Fruit fly (Drosophila melanogaster) whole organism, embryonic: ENCODE data around the gene Efhc1.1.
A peak's percentile ranks its signal among the peaks of the same experiment; 100 is the strongest.

Experiments used
- BtbVII ChIP-seq: fragments of 200-800 bp; sonication (Bioruptor generic); optimal IDR thresholded peaks from 3 replicates; lab custom pipeline; 2017; ENCODE audit warnings: missing biosample characterization, mild to moderate bottlenecking, missing genetic modification characterization
- CG11093 ChIP-seq: fragments of 200-800 bp; sonication (Bioruptor generic); IDR thresholded peaks from 3 replicates; pipeline ENCODE4 v1.3.6; 2022; ENCODE audit warnings: missing biosample characterization, missing genetic modification characterization
- CG11398 ChIP-seq: fragments of 200-800 bp; sonication (Bioruptor generic); optimal IDR thresholded peaks from 2 replicates; lab custom pipeline; 2016; ENCODE audit warnings: missing biosample characterization, missing genetic modification characterization
- CG12236 ChIP-seq: fragments of 200-800 bp; sonication (Bioruptor generic); optimal IDR thresholded peaks from 2 replicates; lab custom pipeline; 2016; ENCODE audit warnings: missing biosample characterization, missing genetic modification characterization
- CG1529 ChIP-seq: fragments of 200-800 bp; sonication (Bioruptor generic); optimal IDR thresholded peaks from 3 replicates; lab custom pipeline; 2018; ENCODE audit warnings: missing biosample characterization, missing genetic modification characterization
- CG17568 ChIP-seq: fragments of 200-800 bp; sonication (Bioruptor generic); optimal IDR thresholded peaks from 2 replicates; lab custom pipeline; 2018; ENCODE audit warnings: missing biosample characterization, mild to moderate bottlenecking, missing genetic modification characterization, moderate library complexity
- CG30403 ChIP-seq: fragments of 200-800 bp; sonication (Bioruptor generic); optimal IDR thresholded peaks from 3 replicates; lab custom pipeline; 2016; ENCODE audit warnings: missing biosample characterization, missing genetic modification characterization
- CG6654 ChIP-seq: fragments of 200-800 bp; sonication (Bioruptor generic); optimal IDR thresholded peaks from 2 replicates; lab custom pipeline; 2017; ENCODE audit warnings: missing biosample characterization, mild to moderate bottlenecking, missing genetic modification characterization
- CG7839 ChIP-seq: fragments of 200-800 bp; sonication (Bioruptor generic); optimal IDR thresholded peaks from 3 replicates; lab custom pipeline; 2018; ENCODE audit warnings: missing biosample characterization, mild to moderate bottlenecking, missing genetic modification characterization, moderate library complexity
- CG8765 ChIP-seq: fragments of 200-800 bp; sonication (Bioruptor generic); IDR thresholded peaks from 2 replicates; pipeline ENCODE4 v1.3.6; 2022; ENCODE audit warnings: missing biosample characterization, missing genetic modification characterization
- CG9932 ChIP-seq: fragments of 200-800 bp; sonication (Bioruptor generic); IDR thresholded peaks from 2 replicates; pipeline ENCODE4 v1.3.6; 2022; ENCODE audit warnings: missing biosample characterization, missing genetic modification characterization
- Dip2 ChIP-seq: fragments of 200-800 bp; sonication (Bioruptor generic); IDR thresholded peaks from 2 replicates; pipeline ENCODE4 v1.3.6; 2022; ENCODE audit warnings: missing biosample characterization, missing genetic modification characterization
- Dip3 ChIP-seq: fragments of 200-800 bp; sonication (Bioruptor generic); optimal IDR thresholded peaks from 3 replicates; lab custom pipeline; 2016; ENCODE audit warnings: missing biosample characterization, missing genetic modification characterization
- Dll ChIP-seq: fragments of 200-800 bp; sonication (Bioruptor generic); IDR thresholded peaks from 4 replicates; pipeline ENCODE4 v1.3.6; 2022; ENCODE audit warnings: missing biosample characterization, missing genetic modification characterization; ENCODE audit not compliant: partially characterized antibody
- HLHmδ ChIP-seq: fragments of 200-800 bp; sonication (Bioruptor generic); optimal IDR thresholded peaks from 2 replicates; lab custom pipeline; 2018; ENCODE audit warnings: missing biosample characterization, mild to moderate bottlenecking, missing genetic modification characterization, moderate library complexity
- NC2α ChIP-seq: fragments of 200-800 bp; sonication (Bioruptor generic); optimal IDR thresholded peaks from 2 replicates; lab custom pipeline; 2016; ENCODE audit warnings: missing biosample characterization, missing genetic modification characterization
- Neu2 ChIP-seq: fragments of 200-800 bp; sonication (Bioruptor generic); optimal IDR thresholded peaks from 3 replicates; lab custom pipeline; 2016; ENCODE audit warnings: missing biosample characterization, missing genetic modification characterization, borderline replicate concordance
- Oli ChIP-seq: fragments of 200-800 bp; sonication (Bioruptor generic); optimal IDR thresholded peaks from 2 replicates; lab custom pipeline; 2018; ENCODE audit warnings: missing biosample characterization, mild to moderate bottlenecking, missing genetic modification characterization, moderate library complexity
- Six4 ChIP-seq: fragments of 200-800 bp; sonication (Bioruptor generic); optimal IDR thresholded peaks from 2 replicates; lab custom pipeline; 2016; ENCODE audit warnings: missing biosample characterization, missing genetic modification characterization
- Sox102F ChIP-seq: fragments of 200-800 bp; sonication (Bioruptor generic); optimal IDR thresholded peaks from 2 replicates; lab custom pipeline; 2018; ENCODE audit warnings: missing biosample characterization, mild to moderate bottlenecking, missing genetic modification characterization, moderate library complexity
- Spps ChIP-seq: fragments of 200-800 bp; sonication (Bioruptor generic); optimal IDR thresholded peaks from 2 replicates; lab custom pipeline; 2018; ENCODE audit warnings: missing biosample characterization, mild to moderate bottlenecking, missing genetic modification characterization
- TFAM ChIP-seq: fragments of 200-800 bp; sonication (Bioruptor generic); optimal IDR thresholded peaks from 2 replicates; lab custom pipeline; 2017; ENCODE audit warnings: missing biosample characterization, missing genetic modification characterization, inconsistent platforms
- Trl ChIP-seq, 3 experiments: fragments of >200 bp in 2 of 3; fragments of 200-800 bp in 1 of 3; sonication (Bioruptor generic) in 1 of 3; optimal IDR thresholded peaks; 2 replicates in 1 of 3; 3 replicates in 2 of 3; lab custom pipeline; 2016 to 2017; ENCODE audit warnings: missing biosample characterization in 1 of 3, missing genetic modification characterization in 1 of 3
- Usf ChIP-seq: fragments of 200-800 bp; sonication (Bioruptor generic); optimal IDR thresholded peaks from 2 replicates; lab custom pipeline; 2017; ENCODE audit warnings: missing genotype, missing biosample characterization, missing genetic modification characterization
- Vsx1 ChIP-seq: fragments of 200-800 bp; sonication (Bioruptor generic); optimal IDR thresholded peaks from 2 replicates; lab custom pipeline; 2017; ENCODE audit warnings: missing biosample characterization, mild to moderate bottlenecking, missing genetic modification characterization, missing genetic modification reagents
- br ChIP-seq: fragments of >200 bp; optimal IDR thresholded peaks from 2 replicates; lab custom pipeline; 2017
- crc ChIP-seq: fragments of 200-800 bp; sonication (Bioruptor generic); optimal IDR thresholded peaks from 2 replicates; lab custom pipeline; 2016; ENCODE audit warnings: missing biosample characterization, missing genetic modification characterization
- dan ChIP-seq: fragments of 200-800 bp; sonication (Bioruptor generic); IDR thresholded peaks from 2 replicates; pipeline ENCODE4 v1.3.6; 2022; ENCODE audit warnings: missing biosample characterization, missing genetic modification characterization
- dm ChIP-seq: fragments of 200-800 bp; sonication (Bioruptor generic); optimal IDR thresholded peaks from 3 replicates; lab custom pipeline; 2016; ENCODE audit warnings: missing biosample characterization, missing genetic modification characterization
- dpn ChIP-seq, 2 experiments: fragments of 200-800 bp; sonication (Bioruptor generic); optimal IDR thresholded peaks; 3 replicates each; lab custom pipeline; 2016; ENCODE audit warnings: missing biosample characterization in 2 of 2, missing genetic modification characterization in 2 of 2
- dysf ChIP-seq: fragments of 200-800 bp; sonication (Bioruptor generic); IDR thresholded peaks from 3 replicates; pipeline ENCODE4 v1.3.6; 2022; ENCODE audit warnings: missing biosample characterization, missing genetic modification characterization
- fd102C ChIP-seq: fragments of 200-800 bp; sonication (Bioruptor generic); optimal IDR thresholded peaks from 2 replicates; lab custom pipeline; 2018; ENCODE audit warnings: missing biosample characterization, mild to moderate bottlenecking, missing genetic modification characterization, moderate library complexity
- gfzf ChIP-seq: fragments of 200-800 bp; sonication (Bioruptor generic); optimal IDR thresholded peaks from 2 replicates; lab custom pipeline; 2016; ENCODE audit warnings: missing biosample characterization, mild to moderate bottlenecking, missing genetic modification characterization, moderate library complexity
- lmd ChIP-seq: fragments of 200-800 bp; sonication (Bioruptor generic); IDR thresholded peaks from 2 replicates; pipeline ENCODE4 v1.3.6; 2022; ENCODE audit warnings: missing biosample characterization, missing genetic modification characterization
- nerfin-1 ChIP-seq: fragments of 200-800 bp; sonication (Bioruptor generic); optimal IDR thresholded peaks from 3 replicates; lab custom pipeline; 2019; ENCODE audit warnings: missing biosample characterization, mild to moderate bottlenecking, missing genetic modification characterization, moderate library complexity
- nmo ChIP-seq: fragments of 200-800 bp; sonication (Bioruptor generic); optimal IDR thresholded peaks from 2 replicates; lab custom pipeline; 2018; ENCODE audit warnings: missing biosample characterization, mild to moderate bottlenecking, missing genetic modification characterization, moderate library complexity
- odd ChIP-seq: fragments of 200-800 bp; sonication (Bioruptor generic); optimal IDR thresholded peaks from 2 replicates; lab custom pipeline; 2017; ENCODE audit warnings: missing biosample characterization, mild to moderate bottlenecking, missing genetic modification characterization
- onecut ChIP-seq: fragments of 200-800 bp; sonication (Bioruptor generic); IDR thresholded peaks from 2 replicates; pipeline ENCODE4 v1.3.6; 2022; ENCODE audit warnings: missing biosample characterization, missing genetic modification characterization
- pan ChIP-seq, 4 experiments: fragments of >200 bp in 3 of 4; fragments of 200-800 bp in 1 of 4; sonication (Bioruptor generic) in 1 of 4; optimal IDR thresholded peaks in 3 of 4; IDR thresholded peaks in 1 of 4; 2 replicates each; pipeline versions ENCODE4 v1.3.6 to Lab custom; 2017 to 2022; ENCODE audit warnings: missing biosample characterization in 2 of 4, missing genetic modification characterization in 2 of 4, mixed read lengths in 1 of 4
- phol ChIP-seq: fragments of 200-800 bp; sonication (Bioruptor generic); optimal IDR thresholded peaks from 3 replicates; lab custom pipeline; 2018; ENCODE audit warnings: missing biosample characterization, mild to moderate bottlenecking, missing genetic modification characterization, moderate library complexity
- row ChIP-seq: fragments of 200-800 bp; sonication (Bioruptor generic); IDR thresholded peaks from 3 replicates; pipeline ENCODE4 v1.3.6; 2022; ENCODE audit warnings: missing biosample characterization, missing genetic modification characterization
- sim ChIP-seq: fragments of 200-800 bp; sonication (Bioruptor generic); IDR thresholded peaks from 2 replicates; pipeline ENCODE4 v1.3.6; 2022; ENCODE audit warnings: missing biosample characterization, missing genetic modification characterization
- slou ChIP-seq: fragments of 200-800 bp; sonication (Bioruptor generic); optimal IDR thresholded peaks from 3 replicates; lab custom pipeline; 2016; ENCODE audit warnings: missing biosample characterization, missing genetic modification characterization
- sr ChIP-seq: fragments of 200-800 bp; sonication (Bioruptor generic); IDR thresholded peaks from 3 replicates; pipeline ENCODE4 v1.3.6; 2022; ENCODE audit warnings: missing biosample characterization, missing genetic modification characterization
- ssp ChIP-seq: fragments of 200-800 bp; sonication (Bioruptor generic); IDR thresholded peaks from 2 replicates; pipeline ENCODE4 v1.3.6; 2022; ENCODE audit warnings: missing biosample characterization, missing genetic modification characterization
- tin ChIP-seq: fragments of 200-800 bp; sonication (Bioruptor generic); optimal IDR thresholded peaks from 3 replicates; lab custom pipeline; 2016; ENCODE audit warnings: missing biosample characterization, missing genetic modification characterization
- twi ChIP-seq: fragments of 200-800 bp; optimal IDR thresholded peaks from 2 replicates; lab custom pipeline; 2019; ENCODE audit warnings: missing biosample characterization, mild to moderate bottlenecking, missing genetic modification characterization, moderate library complexity
- usp ChIP-seq: fragments of >200 bp; optimal IDR thresholded peaks from 2 replicates; lab custom pipeline; 2017; ENCODE audit warnings: missing biosample characterization, missing genetic modification characterization
- zf30C ChIP-seq: fragments of 200-800 bp; sonication (Bioruptor generic); optimal IDR thresholded peaks from 3 replicates; lab custom pipeline; 2018; ENCODE audit warnings: missing biosample characterization, mild to moderate bottlenecking, missing genetic modification characterization
- zfh1 ChIP-seq: fragments of 200-800 bp; sonication (Bioruptor generic); IDR thresholded peaks from 3 replicates; pipeline ENCODE4 v1.3.6; 2022; ENCODE audit warnings: missing biosample characterization, missing genetic modification characterization

Efhc1.1 gene

dm6 chrX:15740881-15741280 is 42.6 kb downstream of the Efhc1.1 start:
- TF ChIP-seq BtbVII (GFP tag; lab: Kevin White, UChicago) (peak; percentile 3), NC2α (GFP tag; lab: Kevin White, UChicago) (no peak), Dip3 (GFP tag; lab: Kevin White, UChicago) (no peak), dpn (GFP tag; optimal IDR thresholded peaks at IDR 0.05; lab: Kevin White, UChicago) (no peak), tin (no peak), CG9932 (GFP tag; lab: Robert Waterston, UW) (0 out of 2 replicates have a peak, but pooled peaks have one; percentile 28), row (peak; percentile 24; the same call in 2 of the 3 replicates), sr (GFP tag; lab: Robert Waterston, UW) (no peak), ssp (GFP tag; lab: Robert Waterston, UW) (no peak), pan (optimal IDR thresholded peaks at IDR 0.05; lab: Kevin White, UChicago) (no peak), pan (GFP tag; optimal IDR thresholded peaks at IDR 0.05 in 1 of 2, IDR thresholded peaks at IDR 0.05 in 1 of 2) (no peak), CG8765 (GFP tag; lab: Robert Waterston, UW) (no peak), CG7839 (tag; lab: Kevin White, UChicago) (no peak), crc (GFP tag; lab: Kevin White, UChicago) (no peak)

dm6 chrX:15740288-15740726 is 43.2 kb downstream of the Efhc1.1 start:
- TF ChIP-seq ssp (GFP tag; lab: Robert Waterston, UW) (peak; percentile 47), phol (tag; lab: Kevin White, UChicago) (peak; percentile 52), nerfin-1 (tag; lab: Kevin White, UChicago) (peak; percentile 19), Neu2 (GFP tag; lab: Kevin White, UChicago) (no peak), zfh1 (GFP tag; lab: Robert Waterston, UW) (peak; percentile 73; the same call in 2 of the 3 replicates), CG17568 (GFP tag; lab: Kevin White, UChicago) (no peak), onecut (GFP tag; lab: Robert Waterston, UW) (peak; percentile 55; the same call in 1 of the 2 replicates), dan (no peak), slou (peak; percentile 9), dm (GFP tag; lab: Kevin White, UChicago) (no peak), Dll (no peak), CG6654 (no peak), TFAM (GFP tag; lab: Kevin White, UChicago) (no peak), Vsx1 (peak; percentile 70), Oli (peak; percentile 75), dysf (GFP tag; lab: Robert Waterston, UW) (peak; percentile 83), HLHmδ (GFP tag; lab: Kevin White, UChicago) (no peak), gfzf (no peak), Trl (optimal IDR thresholded peaks at IDR 0.05; lab: Kevin White, UChicago) (no peak), Trl (GFP tag; optimal IDR thresholded peaks at IDR 0.05; lab: Kevin White, UChicago) (peak; percentile 46), twi (tag; lab: Kevin White, UChicago) (no peak), odd (GFP tag; lab: Kevin White, UChicago) (peak; percentile 62), lmd (GFP tag; lab: Robert Waterston, UW) (peak; percentile 71; the same call in 1 of the 2 replicates), br (lab: Kevin White, UChicago) (no peak), CG30403 (peak; percentile 67), Usf (GFP tag; lab: Kevin White, UChicago) (no peak), usp (GFP tag; lab: Kevin White, UChicago) (no peak), fd102C (GFP tag; lab: Kevin White, UChicago) (no peak), CG1529 (GFP tag; lab: Kevin White, UChicago) (peak; percentile 30), zf30C (GFP tag; lab: Kevin White, UChicago) (peak; percentile 90), CG11093 (GFP tag; lab: Robert Waterston, UW) (no peak), Six4 (GFP tag; lab: Kevin White, UChicago) (peak; percentile 31), Spps (no peak), Dip2 (GFP tag; lab: Robert Waterston, UW) (no peak), sim (no peak), nmo (peak; percentile 53), Sox102F (GFP tag; lab: Kevin White, UChicago) (no peak), CG11398 (GFP tag; lab: Kevin White, UChicago) (no peak), CG12236 (GFP tag; lab: Kevin White, UChicago) (no peak)
